Fruit fly (Drosophila melanogaster) whole organism, adult: ENCODE measurements around the gene bol.
A peak's percentile ranks its signal among the peaks of the same experiment; 100 is the strongest.

ENCODE experiments used
- CG11617 ChIP-seq: fragments of 200-800 bp; sonication (Bioruptor generic); optimal IDR thresholded peaks from 2 replicates; lab custom pipeline; 2017; ENCODE audit warnings: mild to moderate bottlenecking, missing biosample characterization, missing genetic modification reagents, missing genetic modification characterization
- CG12768 ChIP-seq: fragments of 200-800 bp; sonication (Bioruptor generic); optimal IDR thresholded peaks from 2 replicates; lab custom pipeline; 2017; ENCODE audit warnings: missing biosample characterization, missing genetic modification characterization, mild to moderate bottlenecking, moderate library complexity, missing genetic modification reagents
- CG14711 ChIP-seq: fragments of 200-800 bp; sonication (Bioruptor generic); optimal IDR thresholded peaks from 2 replicates; lab custom pipeline; 2018; ENCODE audit warnings: missing biosample characterization, mild to moderate bottlenecking, missing genetic modification characterization, moderate library complexity
- CG1620 ChIP-seq: fragments of 200-800 bp; sonication (Bioruptor generic); optimal IDR thresholded peaks from 2 replicates; lab custom pipeline; 2016; ENCODE audit warnings: missing biosample characterization, missing genetic modification characterization
- CG33017 ChIP-seq: fragments of 200-800 bp; sonication (Bioruptor generic); optimal IDR thresholded peaks from 2 replicates; lab custom pipeline; 2018; ENCODE audit warnings: missing biosample characterization, mild to moderate bottlenecking, missing genetic modification characterization, moderate library complexity
- CG5204 ChIP-seq: fragments of 200-800 bp; sonication (Bioruptor generic); optimal IDR thresholded peaks from 2 replicates; lab custom pipeline; 2016; ENCODE audit warnings: missing biosample characterization, missing genetic modification characterization
- CG7045 ChIP-seq: fragments of 200-800 bp; sonication (Bioruptor generic); optimal IDR thresholded peaks from 2 replicates; lab custom pipeline; 2017; ENCODE audit warnings: missing biosample characterization, mild to moderate bottlenecking, missing genetic modification characterization
- CG7101 ChIP-seq: fragments of 200-800 bp; sonication (Bioruptor generic); optimal IDR thresholded peaks from 2 replicates; lab custom pipeline; 2018; ENCODE audit warnings: missing biosample characterization, mild to moderate bottlenecking, missing genetic modification characterization, moderate library complexity
- Clk ChIP-seq: fragments of 200-800 bp; sonication (Bioruptor generic); optimal IDR thresholded peaks from 2 replicates; lab custom pipeline; 2017; ENCODE audit warnings: missing biosample characterization, missing genetic modification characterization
- Crg-1 ChIP-seq: fragments of 200-800 bp; sonication (Bioruptor generic); optimal IDR thresholded peaks from 2 replicates; lab custom pipeline; 2016; ENCODE audit warnings: missing biosample characterization, missing genetic modification characterization
- Hr96 ChIP-seq: fragments of 200-800 bp; sonication (Bioruptor generic); optimal IDR thresholded peaks from 2 replicates; lab custom pipeline; 2016; ENCODE audit warnings: missing biosample characterization, missing genetic modification characterization
- Mnt ChIP-seq: fragments of 200-800 bp; sonication (Bioruptor generic); optimal IDR thresholded peaks from 2 replicates; lab custom pipeline; 2016; ENCODE audit warnings: missing biosample characterization, mild to moderate bottlenecking, missing genetic modification characterization
- bab1 ChIP-seq: fragments of 200-800 bp; sonication (Bioruptor generic); optimal IDR thresholded peaks from 3 replicates; lab custom pipeline; 2019; ENCODE audit warnings: missing biosample characterization, mild to moderate bottlenecking, missing genetic modification characterization, moderate library complexity
- cic ChIP-seq: fragments of 200-800 bp; sonication (Bioruptor generic); optimal IDR thresholded peaks from 2 replicates; lab custom pipeline; 2017; ENCODE audit warnings: missing biosample characterization, mild to moderate bottlenecking, missing genetic modification characterization, moderate library complexity
- cnc ChIP-seq, 2 experiments: fragments of >200 bp; optimal IDR thresholded peaks; 2 replicates each; lab custom pipeline; 2017
- kay ChIP-seq: fragments of 200-800 bp; sonication (Bioruptor generic); peaks from one replicate; lab custom pipeline; 2016; ENCODE audit warnings: missing biosample characterization, missing genetic modification characterization, borderline replicate concordance
- ovo ChIP-seq: fragments of 200-800 bp; sonication (Bioruptor generic); optimal IDR thresholded peaks from 2 replicates; lab custom pipeline; 2016; ENCODE audit warnings: missing biosample characterization, missing genetic modification characterization
- pad ChIP-seq: fragments of 200-800 bp; sonication (Bioruptor generic); optimal IDR thresholded peaks from 3 replicates; lab custom pipeline; 2017; ENCODE audit warnings: missing biosample characterization, missing genetic modification characterization, mild to moderate bottlenecking, moderate library complexity, missing genetic modification reagents
- tj ChIP-seq: fragments of 200-800 bp; sonication (Bioruptor generic); optimal IDR thresholded peaks from 3 replicates; lab custom pipeline; 2017; ENCODE audit warnings: missing biosample characterization, mild to moderate bottlenecking, missing genetic modification characterization, moderate library complexity
- toe ChIP-seq: fragments of 200-800 bp; sonication (Bioruptor generic); optimal IDR thresholded peaks from 2 replicates; lab custom pipeline; 2016; ENCODE audit warnings: missing biosample characterization, missing genetic modification characterization

The bol gene

DNA sequence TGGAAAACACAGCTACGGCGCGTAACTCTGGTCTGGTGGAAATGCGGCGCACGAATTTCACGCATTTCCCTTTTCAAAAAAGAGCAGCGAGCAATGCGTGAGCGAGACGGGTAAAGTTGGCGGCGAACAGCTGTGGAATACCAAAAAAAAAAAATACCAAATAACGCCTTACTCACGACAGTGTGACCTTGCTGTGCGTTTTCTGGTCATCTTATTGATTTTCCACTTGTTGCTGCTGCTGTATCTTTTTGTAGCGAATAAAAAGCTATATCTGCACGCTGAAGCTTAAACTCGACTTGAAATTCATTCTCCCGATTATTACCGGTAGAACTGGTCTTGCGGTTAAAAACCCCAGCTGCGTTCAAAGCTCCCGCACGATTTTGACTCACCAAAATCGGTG, at the start of gene bol, which contains the start of gene Dhpr:
Gene bol, minus strand, starts transcription at position 57 of the 400 bp plus-strand sequence.
Gene Dhpr, plus strand, starts transcription at position 212 of the 400 bp plus-strand sequence.
- TF ChIP-seq CG12768 = no peak
- no peak for TF ChIP-seq CG1620 (GFP tag; lab: Kevin White, UChicago)
- TF ChIP-seq Clk (GFP tag; lab: Kevin White, UChicago) = no peak
- peak; percentile 31 for TF ChIP-seq ovo
- TF ChIP-seq bab1 = peak; percentile 39
- TF ChIP-seq kay (GFP tag; lab: Kevin White, UChicago) = no peak
- TF ChIP-seq cnc (optimal IDR thresholded peaks at IDR 0.05; lab: Kevin White, UChicago) = no peak
- peak; percentile 21 for TF ChIP-seq cic (GFP tag; lab: Kevin White, UChicago)
- TF ChIP-seq CG11617 = no peak
- peak; percentile 34 for TF ChIP-seq Mnt
- TF ChIP-seq CG14711 (tag; lab: Kevin White, UChicago) = peak; percentile 7
- TF ChIP-seq pad (GFP tag; lab: Kevin White, UChicago) = peak; percentile 45
- TF ChIP-seq CG7101 (tag; lab: Kevin White, UChicago) = no peak

DNA sequence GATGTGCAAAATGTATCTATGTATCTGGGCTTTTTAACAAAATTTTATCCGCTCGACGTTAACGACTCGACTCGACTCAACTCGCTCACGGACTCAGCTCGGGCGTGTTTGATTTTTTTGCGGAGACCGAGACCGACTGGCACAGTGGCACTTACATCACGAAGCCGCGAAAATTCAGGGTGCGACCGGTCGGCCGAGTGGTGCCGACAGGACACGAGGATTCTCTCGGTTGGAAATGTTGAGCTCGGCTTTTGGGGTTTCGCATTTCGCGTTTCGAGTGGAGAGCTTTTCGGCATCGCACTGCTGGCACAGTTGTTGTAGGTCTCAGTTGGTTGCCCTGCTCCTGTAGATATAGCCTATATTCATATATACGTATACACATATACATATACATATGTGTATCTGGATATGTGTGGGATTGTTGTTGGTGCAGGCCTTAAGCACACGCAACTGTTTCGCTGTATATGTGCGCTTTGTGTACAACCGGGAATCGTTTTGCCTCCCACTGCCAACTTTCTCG, 47.9 kb upstream of the bol start, which contains the start of gene Rdl:
Gene Rdl, minus strand, starts transcription at position 97 of the 520 bp plus-strand sequence.
- TF ChIP-seq pad (GFP tag; lab: Kevin White, UChicago) = no peak
- TF ChIP-seq CG7101 (tag; lab: Kevin White, UChicago) = no peak
- TF ChIP-seq CG14711 (tag; lab: Kevin White, UChicago) = no peak
- no peak for TF ChIP-seq kay (GFP tag; lab: Kevin White, UChicago)
- no peak for TF ChIP-seq CG11617
- TF ChIP-seq CG33017 (tag; lab: Kevin White, UChicago) = no peak
- TF ChIP-seq ovo = no peak
- TF ChIP-seq bab1 = no peak
- TF ChIP-seq cic (GFP tag; lab: Kevin White, UChicago) = no peak
- TF ChIP-seq Hr96 (GFP tag; lab: Kevin White, UChicago) = no peak
- no peak for TF ChIP-seq Mnt
- TF ChIP-seq CG5204 = no peak
- TF ChIP-seq CG1620 (GFP tag; lab: Kevin White, UChicago) = no peak
- TF ChIP-seq CG7045 (GFP tag; lab: Kevin White, UChicago) = no peak
- no peak for TF ChIP-seq tj (GFP tag; lab: Kevin White, UChicago)
- no peak for TF ChIP-seq cnc (optimal IDR thresholded peaks at IDR 0.05; lab: Kevin White, UChicago)

DNA sequence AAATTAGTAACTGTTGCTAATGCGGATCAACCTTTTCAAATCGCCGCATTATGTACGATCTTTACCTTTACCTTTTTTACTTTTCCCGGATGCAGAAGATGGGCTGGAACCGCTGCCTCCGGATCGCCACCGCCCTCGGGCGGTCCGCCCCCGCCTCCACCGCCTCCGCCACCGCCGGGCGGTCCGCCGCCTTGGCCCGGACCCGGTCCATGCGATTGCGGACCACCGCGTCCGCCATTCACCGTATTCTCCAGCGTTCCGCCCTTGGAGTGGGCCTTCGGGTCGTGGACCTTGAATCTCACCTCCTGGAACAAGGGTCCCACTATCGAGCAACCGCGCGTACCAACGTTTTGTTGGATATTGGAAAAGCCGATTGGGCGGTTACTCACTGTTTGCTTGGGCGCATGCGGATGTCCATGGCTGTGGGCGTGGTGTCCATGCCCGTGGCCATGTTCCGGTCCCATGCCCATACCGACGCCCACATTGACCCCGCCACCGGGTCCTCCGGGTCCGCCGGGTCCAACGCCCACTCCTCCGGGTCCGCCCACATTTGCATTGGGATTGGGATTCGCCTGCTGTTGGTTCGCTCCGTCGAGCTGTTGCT, 17.1 kb upstream of the bol start:
- TF ChIP-seq Clk (GFP tag; lab: Kevin White, UChicago) = no peak
- TF ChIP-seq cic (GFP tag; lab: Kevin White, UChicago) = no peak
- no peak for TF ChIP-seq CG7101 (tag; lab: Kevin White, UChicago)
- no peak for TF ChIP-seq kay (GFP tag; lab: Kevin White, UChicago)
- no peak for TF ChIP-seq CG1620 (GFP tag; lab: Kevin White, UChicago)
- no peak for TF ChIP-seq CG12768
- no peak for TF ChIP-seq CG33017 (tag; lab: Kevin White, UChicago)
- TF ChIP-seq toe (GFP tag; lab: Kevin White, UChicago) = no peak

DNA sequence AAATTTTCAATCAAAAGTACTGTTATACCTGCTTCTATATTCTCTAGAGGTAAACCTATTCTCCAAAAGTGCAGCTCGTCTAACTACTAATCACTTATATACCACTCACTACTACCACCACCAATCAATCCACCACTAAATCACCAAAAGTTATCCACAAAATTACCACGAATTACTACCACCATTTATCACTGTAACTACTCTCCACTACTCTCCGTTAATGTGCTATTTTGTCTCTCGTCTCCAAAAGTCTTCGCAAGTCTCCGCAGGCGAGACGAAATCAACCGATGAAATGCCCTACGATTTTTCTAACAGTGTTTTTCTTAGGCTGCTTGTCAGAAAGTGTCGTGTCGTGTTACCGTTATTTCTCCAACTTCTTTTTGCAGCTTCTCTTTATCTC, 7.8 kb upstream of the bol start:
- no peak for TF ChIP-seq bab1
- no peak for TF ChIP-seq Mnt
- no peak for TF ChIP-seq CG33017 (tag; lab: Kevin White, UChicago)
- TF ChIP-seq ovo = peak; percentile 30
- TF ChIP-seq CG7045 (GFP tag; lab: Kevin White, UChicago) = no peak
- TF ChIP-seq pad (GFP tag; lab: Kevin White, UChicago) = no peak
- no peak for TF ChIP-seq CG5204

DNA sequence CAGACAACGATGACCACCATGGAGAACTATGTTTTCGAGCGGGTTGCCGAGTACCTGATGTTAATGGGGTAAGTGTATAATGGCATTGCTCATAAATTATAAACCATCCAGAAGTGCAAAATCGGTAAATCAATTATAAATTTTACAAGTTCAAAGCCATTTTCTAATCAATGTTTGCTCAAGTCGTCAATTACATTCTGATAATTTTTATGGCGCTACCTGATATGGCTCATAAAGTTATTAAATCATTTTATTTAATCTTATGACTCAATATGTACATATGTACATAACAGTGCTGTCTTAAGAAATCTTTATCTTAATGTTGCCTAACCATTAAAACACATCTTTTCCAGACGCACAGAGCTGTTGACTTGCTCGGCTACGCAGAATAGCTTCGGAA, 5.3 kb upstream of the bol start:
- TF ChIP-seq CG14711 (tag; lab: Kevin White, UChicago) (no peak), cnc (optimal IDR thresholded peaks at IDR 0.05; lab: Kevin White, UChicago) (no peak), CG1620 (GFP tag; lab: Kevin White, UChicago) (no peak), kay (GFP tag; lab: Kevin White, UChicago) (no peak), Crg-1 (GFP tag; lab: Kevin White, UChicago) (no peak), pad (GFP tag; lab: Kevin White, UChicago) (no peak), CG33017 (tag; lab: Kevin White, UChicago) (no peak), tj (GFP tag; lab: Kevin White, UChicago) (no peak), bab1 (no peak)

DNA sequence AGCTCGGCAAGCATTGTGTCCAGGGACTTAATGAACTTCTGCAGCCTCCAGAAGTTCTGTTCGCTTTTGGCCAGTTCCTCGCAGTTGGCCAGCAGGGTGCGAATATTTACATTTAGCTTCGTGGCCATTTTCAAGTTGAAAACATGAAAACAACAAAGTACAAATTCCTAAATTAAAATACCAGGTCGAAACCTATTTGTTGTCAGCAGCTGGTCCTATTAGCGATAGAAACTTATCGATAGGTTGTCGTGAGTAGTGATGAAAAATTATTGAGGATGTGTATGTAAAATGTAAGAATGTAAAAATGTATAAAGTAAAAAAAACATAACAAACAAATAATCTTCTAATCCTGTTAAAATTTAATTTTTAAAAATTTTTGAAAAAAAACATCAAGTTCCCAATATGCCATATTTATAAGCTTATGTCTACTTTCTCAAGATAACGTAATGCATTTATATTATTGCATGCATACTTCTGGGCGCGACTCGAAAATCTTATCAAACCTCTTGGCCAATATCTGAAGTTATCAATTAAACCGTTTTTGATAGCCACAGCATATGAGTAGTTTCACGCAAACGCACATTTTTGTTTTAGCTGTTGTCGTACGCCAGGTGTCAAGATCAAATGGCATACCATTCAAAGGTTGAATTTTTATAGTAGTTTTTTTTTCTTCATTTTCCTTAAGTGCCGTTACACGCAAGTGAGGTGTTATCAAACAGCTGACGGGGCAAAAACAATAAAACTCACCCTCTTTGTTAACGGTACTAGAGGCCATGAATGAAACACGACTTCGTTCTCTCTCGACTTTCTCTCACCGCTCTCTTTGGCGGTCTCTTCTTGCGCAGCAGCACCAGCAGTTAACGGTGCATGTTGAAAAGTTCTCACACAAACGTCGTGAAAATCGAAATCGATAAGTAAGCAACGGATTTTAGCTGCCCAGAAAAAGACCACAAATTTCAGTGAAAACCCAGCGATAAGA, 3.1 kb upstream of the bol start, which contains the start of the genes Use1 and nwk:
Gene Use1, minus strand, starts transcription at position 206 of the 979 bp plus-strand sequence.
Gene nwk, plus strand, starts transcription at position 885 of the 979 bp plus-strand sequence.
- TF ChIP-seq toe (GFP tag; lab: Kevin White, UChicago) (no peak), CG12768 (no peak), ovo (peak; percentile 64), Mnt (peak; percentile 12), CG5204 (no peak), CG14711 (tag; lab: Kevin White, UChicago) (no peak), kay (GFP tag; lab: Kevin White, UChicago) (no peak), pad (GFP tag; lab: Kevin White, UChicago) (no peak), tj (GFP tag; lab: Kevin White, UChicago) (peak; percentile 54), cnc (optimal IDR thresholded peaks at IDR 0.05; lab: Kevin White, UChicago) (no peak), CG11617 (peak; percentile 3), Crg-1 (GFP tag; lab: Kevin White, UChicago) (no peak), CG1620 (GFP tag; lab: Kevin White, UChicago) (no peak), cic (GFP tag; lab: Kevin White, UChicago) (peak; percentile 23), Hr96 (GFP tag; lab: Kevin White, UChicago) (no peak), CG33017 (tag; lab: Kevin White, UChicago) (no peak), CG7045 (GFP tag; lab: Kevin White, UChicago) (no peak), Clk (GFP tag; lab: Kevin White, UChicago) (no peak), bab1 (peak; percentile 20), CG7101 (tag; lab: Kevin White, UChicago) (no peak)
